Worm (Caenorhabditis elegans): Measurements from ENCODE around the gene anmt-1.

anmt-1 gene

ce11 chrIII:8653457-8653856 lies 31.2 kb upstream of the anmt-1 start:
- no peak for TF ChIP-seq lin-32 (GFP tag; optimal IDR thresholded peaks at IDR 0.05)
- no peak for TF ChIP-seq ceh-39 (tag; optimal IDR thresholded peaks at IDR 0.05)
- no peak for TF ChIP-seq lsy-2 (tag; optimal IDR thresholded peaks at IDR 0.05)
- TF ChIP-seq bed-3 (GFP tag; optimal IDR thresholded peaks at IDR 0.05) = no peak
- no peak for TF ChIP-seq tbx-8 (GFP tag; optimal IDR thresholded peaks at IDR 0.05)
- TF ChIP-seq cnd-1 (tag; optimal IDR thresholded peaks at IDR 0.05) = no peak
- no peak for TF ChIP-seq ztf-11 (tag; optimal IDR thresholded peaks at IDR 0.05)
- no peak for TF ChIP-seq flh-1 (GFP tag; optimal IDR thresholded peaks at IDR 0.05)
- no peak for TF ChIP-seq mep-1 (tag; optimal IDR thresholded peaks at IDR 0.05)
- no peak for TF ChIP-seq nhr-237 (tag; optimal IDR thresholded peaks at IDR 0.05)
- no peak for TF ChIP-seq sptf-1 (tag; optimal IDR thresholded peaks at IDR 0.05)
- no peak for TF ChIP-seq elt-1 (tag; optimal IDR thresholded peaks at IDR 0.05; ENCODE audit: borderline replicate concordance, insufficient read depth)
- TF ChIP-seq nhr-12 (tag; optimal IDR thresholded peaks at IDR 0.05) = no peak

ce11 chrIII:8653875-8654386 lies 30.7 kb upstream of the anmt-1 start, which contains the start of gene F22B7.9:
TSS of gene F22B7.9 (minus strand) at chrIII:8653925.
- TF ChIP-seq ztf-11 (tag; optimal IDR thresholded peaks at IDR 0.05) (no peak), zip-8 (tag; optimal IDR thresholded peaks at IDR 0.05) (no peak), flh-1 (GFP tag; optimal IDR thresholded peaks at IDR 0.05) (no peak), sptf-1 (tag; optimal IDR thresholded peaks at IDR 0.05) (no peak), unc-62 (GFP tag; optimal IDR thresholded peaks at IDR 0.05) (no peak), mep-1 (tag; optimal IDR thresholded peaks at IDR 0.05) (no peak), tbx-8 (GFP tag; optimal IDR thresholded peaks at IDR 0.05) (no peak), unc-120 (tag; optimal IDR thresholded peaks at IDR 0.05; ENCODE audit: poor library complexity, severe bottlenecking) (no peak)

- TF ChIP-seq unc-39 (tag; optimal IDR thresholded peaks at IDR 0.05) (no peak), nhr-28 (tag; optimal IDR thresholded peaks at IDR 0.05) (no peak), ceh-39 (tag; optimal IDR thresholded peaks at IDR 0.05) (no peak), mab-5 (tag; optimal IDR thresholded peaks at IDR 0.05) (no peak)
These were observed 30.1 kb upstream of the anmt-1 start for ce11 chrIII:8654400-8654980.

ce11 chrIII:8655412-8655811 lies 29.2 kb upstream of the anmt-1 start:
- no peak for TF ChIP-seq mab-5 (tag; optimal IDR thresholded peaks at IDR 0.05)
- TF ChIP-seq zip-8 (tag; optimal IDR thresholded peaks at IDR 0.05) = no peak
- no peak for TF ChIP-seq bed-3 (GFP tag; optimal IDR thresholded peaks at IDR 0.05)
- TF ChIP-seq ceh-83 (GFP tag; optimal IDR thresholded peaks at IDR 0.05) = no peak
- TF ChIP-seq M03D4.4 (tag; optimal IDR thresholded peaks at IDR 0.05) = no peak
- TF ChIP-seq snpc-4 (tag; optimal IDR thresholded peaks at IDR 0.05) = no peak
- TF ChIP-seq mls-2 (tag; optimal IDR thresholded peaks at IDR 0.05) = no peak

- TF ChIP-seq flh-1 (GFP tag; optimal IDR thresholded peaks at IDR 0.05) = no peak
- TF ChIP-seq mab-5 (tag; optimal IDR thresholded peaks at IDR 0.05) = no peak
- no peak for TF ChIP-seq ceh-43 (GFP tag; optimal IDR thresholded peaks at IDR 0.05)
- no peak for TF ChIP-seq sem-2 (GFP tag; optimal IDR thresholded peaks at IDR 0.05)
- no peak for TF ChIP-seq lin-13 (tag; optimal IDR thresholded peaks at IDR 0.05)
- TF ChIP-seq lsy-2 (tag; optimal IDR thresholded peaks at IDR 0.05) = no peak
- no peak for TF ChIP-seq ham-2 (GFP tag; optimal IDR thresholded peaks at IDR 0.05)
- TF ChIP-seq elt-1 (tag; optimal IDR thresholded peaks at IDR 0.05; ENCODE audit: borderline replicate concordance, insufficient read depth) = no peak
- TF ChIP-seq M03D4.4 (tag; optimal IDR thresholded peaks at IDR 0.05) = no peak
- no peak for TF ChIP-seq snpc-4 (tag; optimal IDR thresholded peaks at IDR 0.05)
- no peak for TF ChIP-seq unc-120 (tag; optimal IDR thresholded peaks at IDR 0.05; ENCODE audit: poor library complexity, severe bottlenecking)
- no peak for TF ChIP-seq blmp-1 (tag; optimal IDR thresholded peaks at IDR 0.05)
- no peak for TF ChIP-seq cnd-1 (tag; optimal IDR thresholded peaks at IDR 0.05)
- TF ChIP-seq hlh-1 (tag; optimal IDR thresholded peaks at IDR 0.05) = no peak
- no peak for TF ChIP-seq nhr-76 (tag; optimal IDR thresholded peaks at IDR 0.05)
- no peak for TF ChIP-seq mep-1 (tag; optimal IDR thresholded peaks at IDR 0.05)
- no peak for TF ChIP-seq nhr-237 (tag; optimal IDR thresholded peaks at IDR 0.05)
- no peak for TF ChIP-seq unc-62 (GFP tag; optimal IDR thresholded peaks at IDR 0.05)
- no peak for TF ChIP-seq nhr-28 (tag; optimal IDR thresholded peaks at IDR 0.05)
- no peak for TF ChIP-seq tbx-8 (GFP tag; optimal IDR thresholded peaks at IDR 0.05)
These were observed 28.6 kb upstream of the anmt-1 start for ce11 chrIII:8656055-8656454.

All from whole organism, mixed stage, embryonic.